Fruit fly (Drosophila melanogaster): ENCODE results near the gene CG8851.

dm6 chr2L:3558299-3558698, 38.8 kb downstream of the CG8851 start:
- no peak for TF ChIP-seq CG8478 (optimal IDR thresholded peaks at IDR 0.05)
- no peak for TF ChIP-seq CTCF (optimal IDR thresholded peaks at IDR 0.05)

All from S2 (cell line).